Worm (Caenorhabditis elegans): ENCODE data around the gene tbx-36.

Gene tbx-36

ce11 chrIV:11961485-11962255, 11.3 kb downstream of the tbx-36 start, which contains the start of gene ZK829.7 (continued):
- TF ChIP-seq F49E8.2 (tag; optimal IDR thresholded peaks at IDR 0.05; ENCODE audit: insufficient read depth) = peak; percentile 30
- TF ChIP-seq ztf-18 (tag; optimal IDR thresholded peaks at IDR 0.05) = peak; percentile 94
- peak; percentile 38; the same call in 1 of the 2 replicates for TF ChIP-seq ceh-100 (GFP tag; IDR thresholded peaks at IDR 0.05)
- peak; percentile 29 for TF ChIP-seq tlf-1 (GFP tag; optimal IDR thresholded peaks at IDR 0.05)
- peak; percentile 67 for TF ChIP-seq F33H1.4 (GFP tag; IDR thresholded peaks at IDR 0.05)
- TF ChIP-seq hmg-1.2 (GFP tag; IDR thresholded peaks at IDR 0.05) = peak; percentile 20; the same call in 1 of the 2 replicates
- TF ChIP-seq B0336.3 (GFP tag; IDR thresholded peaks at IDR 0.05) = peak; percentile 50; the same call in 1 of the 2 replicates
- TF ChIP-seq dox-1 (GFP tag; IDR thresholded peaks at IDR 0.05) = peak; percentile 66; the same call in 1 of the 2 replicates
- TF ChIP-seq F23B12.7 (tag; optimal IDR thresholded peaks at IDR 0.05; ENCODE audit: insufficient read depth) = peak; percentile 18
- peak; percentile 81 for TF ChIP-seq dpl-1 (GFP tag; optimal IDR thresholded peaks at IDR 0.05)
- TF ChIP-seq madf-6 (GFP tag; IDR thresholded peaks at IDR 0.05) = peak; percentile 83
- no peak for TF ChIP-seq madf-10 (tag; optimal IDR thresholded peaks at IDR 0.05)
- TF ChIP-seq ceh-27 (GFP tag; optimal IDR thresholded peaks at IDR 0.05) = peak; percentile 55
- peak; percentile 45 for TF ChIP-seq xnd-1 (tag; optimal IDR thresholded peaks at IDR 0.05)
- TF ChIP-seq Y53G8AR.9 (GFP tag; conservative IDR thresholded peaks at IDR 0.05) = 0 out of 2 replicates have a peak, but pooled peaks have one; percentile 21
- peak; percentile 54; the same call in 1 of the 2 replicates for TF ChIP-seq attf-3 (GFP tag; conservative IDR thresholded peaks at IDR 0.05)

DNA sequence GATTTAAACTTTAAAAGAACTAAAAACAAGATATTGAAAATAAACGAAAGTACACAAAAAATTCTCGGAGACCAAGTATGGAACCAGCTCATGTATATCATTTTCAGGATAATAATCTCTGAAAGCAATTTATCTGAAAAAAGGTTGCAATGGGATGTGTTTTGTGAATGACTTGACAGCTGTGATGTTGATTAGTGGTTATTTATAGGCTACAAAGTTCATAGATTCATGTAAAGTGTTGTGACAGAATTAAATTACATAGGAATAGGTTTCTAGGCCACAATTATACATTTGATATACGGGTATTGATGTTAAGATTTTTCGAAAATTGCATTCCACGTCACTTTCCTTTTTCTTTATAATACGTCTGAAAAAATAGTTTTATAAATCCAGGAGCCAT, 15.0 kb downstream of the tbx-36 start, which contains the start of gene srj-1:
TSS of gene srj-1 (minus strand) at position 101 of the 400 bp plus-strand sequence.
- TF ChIP-seq rec-8 (tag; optimal IDR thresholded peaks at IDR 0.05) (no peak), zim-3 (tag; optimal IDR thresholded peaks at IDR 0.05) (no peak), ccch-3 (GFP tag; optimal IDR thresholded peaks at IDR 0.05) (no peak), gei-17 (GFP tag; optimal IDR thresholded peaks at IDR 0.05) (no peak), bed-2 (GFP tag; IDR thresholded peaks at IDR 0.05) (no peak), K12H6.12 (tag; optimal IDR thresholded peaks at IDR 0.05) (no peak), nhr-90 (tag; optimal IDR thresholded peaks at IDR 0.05) (no peak), ets-4 (GFP tag; optimal IDR thresholded peaks at IDR 0.05) (no peak), aptf-2 (GFP tag; conservative IDR thresholded peaks at IDR 0.05) (no peak), Y95B8A.8 (GFP tag; IDR thresholded peaks at IDR 0.05) (no peak)

DNA sequence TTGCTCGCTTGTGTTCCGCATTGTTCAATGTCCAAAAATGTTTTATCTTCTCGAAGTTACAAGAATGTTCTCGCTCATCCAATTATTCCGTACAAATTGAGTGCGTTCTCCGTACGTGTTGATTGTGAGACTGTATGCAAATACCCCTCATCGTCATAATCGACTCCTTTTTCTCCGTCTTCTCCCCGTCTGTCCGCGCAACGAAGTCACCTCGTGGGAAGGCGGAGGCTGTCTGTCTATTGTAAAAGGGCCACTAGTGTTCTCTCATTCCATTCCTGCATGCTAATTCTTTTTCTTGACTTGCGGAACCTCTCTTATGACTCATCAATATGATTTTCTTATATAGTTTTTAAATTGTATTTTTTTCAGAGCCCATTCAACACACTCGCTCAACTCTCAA, 19.8 kb downstream of the tbx-36 start, which contains the start of gene ZK829.9:
TSS of gene ZK829.9 (plus strand) at position 364 of the 400 bp plus-strand sequence.
- 0 out of 2 replicates have a peak, but pooled peaks have one; percentile 31 for TF ChIP-seq hsf-1 (GFP tag; IDR thresholded peaks at IDR 0.05)
- TF ChIP-seq aptf-2 (GFP tag; conservative IDR thresholded peaks at IDR 0.05) = peak; percentile 96
- TF ChIP-seq cebp-2 (GFP tag; IDR thresholded peaks at IDR 0.05) = 0 out of 2 replicates have a peak, but pooled peaks have one; percentile 34
- TF ChIP-seq him-1 (tag; optimal IDR thresholded peaks at IDR 0.05) = no peak
- TF ChIP-seq T07F8.4 (tag; optimal IDR thresholded peaks at IDR 0.05) = no peak

ce11 chrIV:11986407-11986806, 36.0 kb downstream of the tbx-36 start:
- no peak for TF ChIP-seq snpc-3.4 (tag; optimal IDR thresholded peaks at IDR 0.05)
- no peak for TF ChIP-seq unc-130 (GFP tag; optimal IDR thresholded peaks at IDR 0.05)
- TF ChIP-seq mel-28 (tag; optimal IDR thresholded peaks at IDR 0.05; ENCODE audit: borderline replicate concordance) = no peak
- no peak for TF ChIP-seq mxl-1 (tag; optimal IDR thresholded peaks at IDR 0.05)
- no peak for TF ChIP-seq egl-18 (GFP tag; IDR thresholded peaks at IDR 0.05)
- no peak for TF ChIP-seq Y79H2A.3 (GFP tag; conservative IDR thresholded peaks at IDR 0.05)
- TF ChIP-seq Y53G8AR.9 (GFP tag; conservative IDR thresholded peaks at IDR 0.05) = no peak
- TF ChIP-seq hlh-26 (GFP tag; conservative IDR thresholded peaks at IDR 0.05) = no peak
- no peak for TF ChIP-seq hlh-12 (tag; optimal IDR thresholded peaks at IDR 0.05)
- no peak for TF ChIP-seq repo-1 (tag; optimal IDR thresholded peaks at IDR 0.05)
- no peak for TF ChIP-seq madf-3 (GFP tag; IDR thresholded peaks at IDR 0.05)
- TF ChIP-seq ceh-40 (GFP tag; IDR thresholded peaks at IDR 0.05) = no peak
- no peak for TF ChIP-seq B0035.1 (tag; optimal IDR thresholded peaks at IDR 0.05)

Measured in whole organism, young adult.